Fruit fly (Drosophila melanogaster): ENCODE measurements around the gene CG11151.

CG11151 gene

DNA sequence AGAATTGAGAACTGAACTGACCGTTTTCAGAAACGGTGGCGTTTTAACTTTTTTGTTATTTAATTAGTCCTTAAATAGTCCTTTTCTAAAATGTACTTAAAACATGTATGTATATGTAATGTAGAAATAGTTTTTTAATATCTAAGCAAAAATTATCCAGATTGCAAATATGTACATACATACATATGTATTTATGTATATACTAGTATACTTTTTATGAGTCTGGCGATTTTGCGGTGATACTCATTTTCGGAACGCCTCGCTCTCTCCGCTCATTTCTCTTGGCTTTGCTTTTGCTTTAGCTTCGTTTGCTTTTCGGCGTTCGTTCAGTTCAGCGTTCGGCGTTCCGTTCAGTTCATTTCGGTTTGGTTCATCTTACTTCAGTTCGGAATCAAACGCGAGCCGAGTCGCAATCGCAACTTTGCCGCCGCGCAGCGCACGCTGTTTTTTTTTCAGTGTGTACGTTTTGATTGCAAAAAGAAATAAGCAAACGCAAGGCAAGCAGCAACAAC is 22.9 kb downstream of the CG11151 start, which contains the start of gene rdgB (continued):
- TF ChIP-seq sna (GFP tag; IDR thresholded peaks at IDR 0.05; ENCODE audit: partially characterized antibody) = no peak
- no peak for TF ChIP-seq CG43689 (GFP tag; IDR thresholded peaks at IDR 0.05)
- TF ChIP-seq CG6854 (GFP tag; optimal IDR thresholded peaks at IDR 0.05) = no peak
- TF ChIP-seq D19B (GFP tag; optimal IDR thresholded peaks at IDR 0.05) = peak; percentile 57
- TF ChIP-seq CG6175 (GFP tag; IDR thresholded peaks at IDR 0.05) = no peak
- peak; percentile 58 for TF ChIP-seq zfh2 (GFP tag; optimal IDR thresholded peaks at IDR 0.05)
- peak; percentile 39 to 73 for TF ChIP-seq Trl (optimal IDR thresholded peaks at IDR 0.05)
- no peak for TF ChIP-seq Trl (GFP tag; optimal IDR thresholded peaks at IDR 0.05)
- peak; percentile 86 for TF ChIP-seq grau (tag; optimal IDR thresholded peaks at IDR 0.05)
- peak; percentile 15; the same call in 1 of the 3 replicates for TF ChIP-seq B-H1 (GFP tag; IDR thresholded peaks at IDR 0.05)
- TF ChIP-seq Antp (GFP tag; optimal IDR thresholded peaks at IDR 0.05) = peak; percentile 7
- no peak for TF ChIP-seq Doc3 (GFP tag; IDR thresholded peaks at IDR 0.05; ENCODE audit: partially characterized antibody)
- no peak for TF ChIP-seq CG16813 (GFP tag; IDR thresholded peaks at IDR 0.05; ENCODE audit: partially characterized antibody)
- TF ChIP-seq CG11093 (GFP tag; IDR thresholded peaks at IDR 0.05) = peak; percentile 60; the same call in 2 of the 3 replicates
- no peak for TF ChIP-seq CG9797 (GFP tag; optimal IDR thresholded peaks at IDR 0.05)
- no peak for TF ChIP-seq dan (GFP tag; IDR thresholded peaks at IDR 0.05)
- TF ChIP-seq CG3281 (GFP tag; optimal IDR thresholded peaks at IDR 0.05) = peak; percentile 75
- peak; percentile 78 for TF ChIP-seq CG8924 (tag; optimal IDR thresholded peaks at IDR 0.05)
- peak; percentile 36; the same call in 1 of the 2 replicates for TF ChIP-seq danr (GFP tag; IDR thresholded peaks at IDR 0.05)
- TF ChIP-seq CG4404 (GFP tag; IDR thresholded peaks at IDR 0.05) = peak; percentile 43
- TF ChIP-seq hth (optimal IDR thresholded peaks at IDR 0.05) = no peak
- peak; percentile 73 for TF ChIP-seq sqz (GFP tag; optimal IDR thresholded peaks at IDR 0.05)
- peak; percentile 60 for TF ChIP-seq CG10274 (GFP tag; optimal IDR thresholded peaks at IDR 0.05)
- TF ChIP-seq CG6254 (GFP tag; optimal IDR thresholded peaks at IDR 0.05) = peak; percentile 36
- TF ChIP-seq Poxn (GFP tag; IDR thresholded peaks at IDR 0.05) = no peak; the same call in 1 of the 2 replicates
- no peak for TF ChIP-seq Dref (GFP tag; IDR thresholded peaks at IDR 0.05)
- no peak for TF ChIP-seq CG17802 (tag; optimal IDR thresholded peaks at IDR 0.05)
- TF ChIP-seq CG12744 (GFP tag; optimal IDR thresholded peaks at IDR 0.05) = peak; percentile 27
- TF ChIP-seq HLH3B (GFP tag; IDR thresholded peaks at IDR 0.05) = peak; percentile 72
- TF ChIP-seq CG3407 (GFP tag; optimal IDR thresholded peaks at IDR 0.05) = peak; percentile 77
- peak; percentile 85 for TF ChIP-seq ATbp (GFP tag; optimal IDR thresholded peaks at IDR 0.05)
- TF ChIP-seq stc (GFP tag; IDR thresholded peaks at IDR 0.05) = peak; percentile 30; the same call in 1 of the 2 replicates
- TF ChIP-seq CG4282 (GFP tag; optimal IDR thresholded peaks at IDR 0.05) = no peak
- peak; percentile 68 for TF ChIP-seq CG7372 (GFP tag; IDR thresholded peaks at IDR 0.05)
- peak; percentile 67 for TF ChIP-seq CG1233 (GFP tag; optimal IDR thresholded peaks at IDR 0.05)
- TF ChIP-seq scrt (GFP tag; optimal IDR thresholded peaks at IDR 0.05) = peak; percentile 58
- peak; percentile 21 for TF ChIP-seq CG13624 (GFP tag; optimal IDR thresholded peaks at IDR 0.05)
- peak; percentile 75 for TF ChIP-seq Nf-YC (tag; optimal IDR thresholded peaks at IDR 0.05)
- TF ChIP-seq CG15073 (GFP tag; optimal IDR thresholded peaks at IDR 0.05) = no peak
- no peak for TF ChIP-seq CG2129 (GFP tag; IDR thresholded peaks at IDR 0.05; ENCODE audit: partially characterized antibody)
- peak; percentile 89 for TF ChIP-seq CG2678 (tag; optimal IDR thresholded peaks at IDR 0.05)
- TF ChIP-seq h (optimal IDR thresholded peaks at IDR 0.05) = no peak
- TF ChIP-seq tgo (GFP tag; IDR thresholded peaks at IDR 0.05) = peak; percentile 71
- no peak for TF ChIP-seq sr (GFP tag; IDR thresholded peaks at IDR 0.05)
- peak; percentile 33 for TF ChIP-seq chn (GFP tag; optimal IDR thresholded peaks at IDR 0.05)
- TF ChIP-seq ato (GFP tag; IDR thresholded peaks at IDR 0.05; ENCODE audit: partially characterized antibody) = no peak
- TF ChIP-seq Elba2 (GFP tag; optimal IDR thresholded peaks at IDR 0.05) = no peak
- no peak for TF ChIP-seq gce (GFP tag; IDR thresholded peaks at IDR 0.05)
- peak; percentile 57 for TF ChIP-seq pho (GFP tag; optimal IDR thresholded peaks at IDR 0.05)
- TF ChIP-seq ftz-f1 (GFP tag; optimal IDR thresholded peaks at IDR 0.05) = no peak
- TF ChIP-seq Atf3 (GFP tag; optimal IDR thresholded peaks at IDR 0.05) = no peak
- no peak for TF ChIP-seq CG15479 (GFP tag; optimal IDR thresholded peaks at IDR 0.05)
